Fruit fly (Drosophila melanogaster) whole organism, embryonic: Measurements from ENCODE around the gene Art4.

Experiments used
- Ada2b ChIP-seq: fragments of 200-800 bp; sonication (Bioruptor generic); IDR thresholded peaks from 2 replicates; pipeline ENCODE4 v1.3.6; 2022; ENCODE audit warnings: missing biosample characterization, missing genetic modification characterization
- Asciz ChIP-seq: fragments of 200-800 bp; sonication (Bioruptor generic); optimal IDR thresholded peaks from 2 replicates; lab custom pipeline; 2017; ENCODE audit warnings: missing biosample characterization, mild to moderate bottlenecking, missing genetic modification characterization, missing genetic modification reagents
- Atf3 ChIP-seq: fragments of 200-800 bp; sonication (Bioruptor generic); optimal IDR thresholded peaks from 3 replicates; lab custom pipeline; 2016; ENCODE audit warnings: missing biosample characterization, missing genetic modification characterization
- Awh ChIP-seq: fragments of 200-800 bp; sonication (Bioruptor generic); IDR thresholded peaks from 2 replicates; pipeline ENCODE4, ENCODE4 v1.3.6; 2022; ENCODE audit warnings: missing biosample characterization, missing genetic modification characterization
- Bgb ChIP-seq: fragments of 200-800 bp; sonication (Bioruptor generic); IDR thresholded peaks from 2 replicates; pipeline ENCODE4 v1.3.6; 2022; ENCODE audit warnings: missing biosample characterization, missing genetic modification characterization; ENCODE audit not compliant: partially characterized antibody
- CG10462 ChIP-seq: fragments of 200-800 bp; sonication (Bioruptor generic); optimal IDR thresholded peaks from 2 replicates; lab custom pipeline; 2016; ENCODE audit warnings: missing biosample characterization, missing genetic modification characterization
- CG10979 ChIP-seq: fragments of 200-800 bp; sonication (Bioruptor generic); optimal IDR thresholded peaks from 2 replicates; lab custom pipeline; 2018; ENCODE audit warnings: missing biosample characterization, mild to moderate bottlenecking, missing genetic modification characterization, moderate library complexity
- CG11247 ChIP-seq: fragments of 200-800 bp; sonication (Bioruptor generic); IDR thresholded peaks from 2 replicates; pipeline ENCODE4 v1.3.6; 2022; ENCODE audit warnings: missing biosample characterization, missing genetic modification characterization
- CG12104 ChIP-seq: fragments of 200-800 bp; sonication (Bioruptor generic); optimal IDR thresholded peaks from 3 replicates; lab custom pipeline; 2016; ENCODE audit warnings: missing biosample characterization, missing genetic modification characterization
- CG1233 ChIP-seq: fragments of 200-800 bp; sonication (Bioruptor generic); optimal IDR thresholded peaks from 4 replicates; lab custom pipeline; 2018; ENCODE audit warnings: missing biosample characterization, mild to moderate bottlenecking, missing genetic modification characterization
- CG16813 ChIP-seq: fragments of 200-800 bp; sonication (Bioruptor generic); IDR thresholded peaks from 3 replicates; pipeline ENCODE4 v1.3.6; 2022; ENCODE audit warnings: missing biosample characterization, missing genetic modification characterization; ENCODE audit not compliant: partially characterized antibody
- CG17361 ChIP-seq: fragments of 200-800 bp; sonication (Bioruptor generic); IDR thresholded peaks from 3 replicates; pipeline ENCODE4 v1.3.6; 2022; ENCODE audit warnings: missing biosample characterization, missing genetic modification characterization
- CG17612 ChIP-seq: fragments of 200-800 bp; sonication (Bioruptor generic); IDR thresholded peaks from 2 replicates; pipeline ENCODE4 v1.3.6; 2022; ENCODE audit warnings: missing biosample characterization, missing genetic modification characterization
- CG18476 ChIP-seq: fragments of 200-800 bp; sonication (Bioruptor generic); optimal IDR thresholded peaks from 2 replicates; lab custom pipeline; 2016; ENCODE audit warnings: missing biosample characterization, mild to moderate bottlenecking, missing genetic modification characterization
- CG2129 ChIP-seq: fragments of 200-800 bp; sonication (Bioruptor generic); IDR thresholded peaks from 2 replicates; pipeline ENCODE4 v1.3.6; 2022; ENCODE audit warnings: missing biosample characterization, missing genetic modification characterization; ENCODE audit not compliant: partially characterized antibody
- CG2875 ChIP-seq: fragments of 200-800 bp; sonication (Bioruptor generic); optimal IDR thresholded peaks from 2 replicates; lab custom pipeline; 2017; ENCODE audit warnings: missing biosample characterization, mild to moderate bottlenecking, missing genetic modification characterization, missing genetic modification reagents
- CG30403 ChIP-seq: fragments of 200-800 bp; sonication (Bioruptor generic); optimal IDR thresholded peaks from 3 replicates; lab custom pipeline; 2016; ENCODE audit warnings: missing biosample characterization, missing genetic modification characterization
- CG3163 ChIP-seq: fragments of 200-800 bp; sonication (Bioruptor generic); optimal IDR thresholded peaks from 3 replicates; lab custom pipeline; 2016; ENCODE audit warnings: missing biosample characterization, missing genetic modification characterization
- CG3407 ChIP-seq: fragments of 200-800 bp; sonication (Bioruptor generic); optimal IDR thresholded peaks from 2 replicates; lab custom pipeline; 2018; ENCODE audit warnings: missing biosample characterization, mild to moderate bottlenecking, missing genetic modification characterization
- CG6765 ChIP-seq: fragments of 200-800 bp; sonication (Bioruptor generic); optimal IDR thresholded peaks from 3 replicates; lab custom pipeline; 2017; ENCODE audit warnings: missing biosample characterization, mild to moderate bottlenecking, missing genetic modification characterization
- CG7372 ChIP-seq: fragments of 200-800 bp; sonication (Bioruptor generic); IDR thresholded peaks from 2 replicates; pipeline ENCODE4 v1.3.6; 2022; ENCODE audit warnings: missing biosample characterization, missing genetic modification characterization
- CG8089 ChIP-seq: fragments of 200-800 bp; sonication (Bioruptor generic); optimal IDR thresholded peaks from 3 replicates; lab custom pipeline; 2016; ENCODE audit warnings: missing biosample characterization, missing genetic modification characterization
- CrebB ChIP-seq: fragments of 200-800 bp; sonication (Bioruptor generic); optimal IDR thresholded peaks from 3 replicates; lab custom pipeline; 2018; ENCODE audit warnings: missing biosample characterization, mild to moderate bottlenecking, missing genetic modification characterization
- Deaf1 ChIP-seq: fragments of 200-800 bp; optimal IDR thresholded peaks from 3 replicates; lab custom pipeline; 2019; ENCODE audit warnings: missing biosample characterization, mild to moderate bottlenecking, missing genetic modification characterization, moderate library complexity
- E2f2 ChIP-seq: fragments of 200-800 bp; sonication (Bioruptor generic); IDR thresholded peaks from 2 replicates; pipeline ENCODE4 v1.3.6; 2022; ENCODE audit warnings: missing biosample characterization, missing genetic modification characterization
- GATAe ChIP-seq: fragments of 200-800 bp; sonication (Bioruptor generic); conservative IDR thresholded peaks from 2 replicates; pipeline ENCODE4 v1.3.6; 2022; ENCODE audit warnings: missing biosample characterization, missing genetic modification characterization
- Gug ChIP-seq: fragments of 200-800 bp; sonication (Bioruptor generic); IDR thresholded peaks from 4 replicates; pipeline ENCODE4 v1.3.6; 2022; ENCODE audit warnings: missing biosample characterization, missing genetic modification characterization
- H15 ChIP-seq: fragments of 200-800 bp; sonication (Bioruptor generic); IDR thresholded peaks from 3 replicates; pipeline ENCODE4 v1.3.6; 2022; ENCODE audit warnings: missing biosample characterization, missing genetic modification characterization
- HLH54F ChIP-seq: fragments of 200-800 bp; sonication (Bioruptor generic); optimal IDR thresholded peaks from 3 replicates; lab custom pipeline; 2016; ENCODE audit warnings: missing biosample characterization, missing genetic modification characterization
- Hr51 ChIP-seq, 2 experiments: fragments of 200-800 bp; sonication (Bioruptor generic); optimal IDR thresholded peaks; 2 replicates in 1 of 2; 3 replicates in 1 of 2; lab custom pipeline; 2016 to 2018; ENCODE audit warnings: missing biosample characterization in 2 of 2, missing genetic modification characterization in 2 of 2, mild to moderate bottlenecking in 1 of 2, moderate library complexity in 1 of 2
- NFAT ChIP-seq: fragments of 200-800 bp; sonication (Bioruptor generic); IDR thresholded peaks from 2 replicates; pipeline ENCODE4 v1.3.6; 2022; ENCODE audit warnings: missing biosample characterization, missing genetic modification characterization
- Optix ChIP-seq: fragments of 200-800 bp; sonication (Bioruptor generic); IDR thresholded peaks from 3 replicates; pipeline ENCODE4 v1.3.6; 2022; ENCODE audit warnings: missing biosample characterization, missing genetic modification characterization
- Xbp1 ChIP-seq: fragments of 200-800 bp; sonication (Bioruptor generic); optimal IDR thresholded peaks from 3 replicates; lab custom pipeline; 2016; ENCODE audit warnings: missing biosample characterization, mild to moderate bottlenecking, missing genetic modification characterization
- ap ChIP-seq: fragments of 200-800 bp; sonication (Bioruptor generic); IDR thresholded peaks from 2 replicates; pipeline ENCODE4 v1.3.6; 2022; ENCODE audit warnings: missing biosample characterization, missing genetic modification characterization
- bbx ChIP-seq: fragments of 200-800 bp; sonication (Bioruptor generic); IDR thresholded peaks from 2 replicates; pipeline ENCODE4 v1.3.6; 2022; ENCODE audit warnings: missing biosample characterization, missing genetic modification characterization; ENCODE audit not compliant: partially characterized antibody
- crp ChIP-seq, 2 experiments: fragments of 200-800 bp; sonication (Bioruptor generic); optimal IDR thresholded peaks; 2 replicates in 1 of 2; 3 replicates in 1 of 2; lab custom pipeline; 2017; ENCODE audit warnings: missing biosample characterization in 2 of 2, missing genetic modification characterization in 2 of 2, mild to moderate bottlenecking in 1 of 2, moderate library complexity in 1 of 2
- dati ChIP-seq: fragments of 200-800 bp; sonication (Bioruptor generic); IDR thresholded peaks from 2 replicates; pipeline ENCODE4 v1.3.6; 2022; ENCODE audit warnings: missing biosample characterization, missing genetic modification characterization
- en ChIP-seq: fragments of 200-800 bp; sonication (Bioruptor generic); optimal IDR thresholded peaks from 2 replicates; lab custom pipeline; 2016; ENCODE audit warnings: missing biosample characterization, missing genetic modification characterization
- fd96Cb ChIP-seq: fragments of 200-800 bp; sonication (Bioruptor generic); optimal IDR thresholded peaks from 2 replicates; lab custom pipeline; 2018; ENCODE audit warnings: missing biosample characterization, mild to moderate bottlenecking, missing genetic modification characterization, moderate library complexity
- h ChIP-seq: fragments of >200 bp; optimal IDR thresholded peaks from 2 replicates; lab custom pipeline; 2017
- lbe ChIP-seq: fragments of 200-800 bp; sonication (Bioruptor generic); optimal IDR thresholded peaks from 2 replicates; lab custom pipeline; 2016; ENCODE audit warnings: missing biosample characterization, mild to moderate bottlenecking, missing genetic modification characterization
- pan ChIP-seq, 4 experiments: fragments of >200 bp in 3 of 4; fragments of 200-800 bp in 1 of 4; sonication (Bioruptor generic) in 1 of 4; optimal IDR thresholded peaks in 3 of 4; IDR thresholded peaks in 1 of 4; 2 replicates each; pipeline versions ENCODE4 v1.3.6 to Lab custom; 2017 to 2022; ENCODE audit warnings: missing biosample characterization in 2 of 4, missing genetic modification characterization in 2 of 4, mixed read lengths in 1 of 4
- phol ChIP-seq: fragments of 200-800 bp; sonication (Bioruptor generic); optimal IDR thresholded peaks from 3 replicates; lab custom pipeline; 2018; ENCODE audit warnings: missing biosample characterization, mild to moderate bottlenecking, missing genetic modification characterization, moderate library complexity
- repo ChIP-seq: fragments of 200-800 bp; sonication (Bioruptor generic); optimal IDR thresholded peaks from 2 replicates; lab custom pipeline; 2016; ENCODE audit warnings: missing biosample characterization, missing genetic modification characterization
- sima ChIP-seq: fragments of 200-800 bp; sonication (Bioruptor generic); optimal IDR thresholded peaks from 2 replicates; lab custom pipeline; 2016; ENCODE audit warnings: missing biosample characterization, missing genetic modification characterization
- sisA ChIP-seq: fragments of 200-800 bp; sonication (Bioruptor generic); IDR thresholded peaks from 2 replicates; pipeline ENCODE4 v1.3.6; 2022; ENCODE audit warnings: missing biosample characterization, missing genetic modification characterization
- sna ChIP-seq: fragments of 200-800 bp; sonication (Bioruptor generic); IDR thresholded peaks from 2 replicates; pipeline ENCODE4 v1.3.6; 2022; ENCODE audit warnings: missing biosample characterization, missing genetic modification characterization; ENCODE audit not compliant: partially characterized antibody
- trem ChIP-seq: fragments of 200-800 bp; optimal IDR thresholded peaks from 3 replicates; lab custom pipeline; 2019; ENCODE audit warnings: missing biosample characterization, mild to moderate bottlenecking, missing genetic modification characterization, moderate library complexity
- tup ChIP-seq: fragments of 200-800 bp; sonication (Bioruptor generic); optimal IDR thresholded peaks from 2 replicates; lab custom pipeline; 2016; ENCODE audit warnings: missing biosample characterization, mild to moderate bottlenecking, missing genetic modification characterization, moderate library complexity
- twi ChIP-seq: fragments of 200-800 bp; optimal IDR thresholded peaks from 2 replicates; lab custom pipeline; 2019; ENCODE audit warnings: missing biosample characterization, mild to moderate bottlenecking, missing genetic modification characterization, moderate library complexity

The Art4 gene

DNA sequence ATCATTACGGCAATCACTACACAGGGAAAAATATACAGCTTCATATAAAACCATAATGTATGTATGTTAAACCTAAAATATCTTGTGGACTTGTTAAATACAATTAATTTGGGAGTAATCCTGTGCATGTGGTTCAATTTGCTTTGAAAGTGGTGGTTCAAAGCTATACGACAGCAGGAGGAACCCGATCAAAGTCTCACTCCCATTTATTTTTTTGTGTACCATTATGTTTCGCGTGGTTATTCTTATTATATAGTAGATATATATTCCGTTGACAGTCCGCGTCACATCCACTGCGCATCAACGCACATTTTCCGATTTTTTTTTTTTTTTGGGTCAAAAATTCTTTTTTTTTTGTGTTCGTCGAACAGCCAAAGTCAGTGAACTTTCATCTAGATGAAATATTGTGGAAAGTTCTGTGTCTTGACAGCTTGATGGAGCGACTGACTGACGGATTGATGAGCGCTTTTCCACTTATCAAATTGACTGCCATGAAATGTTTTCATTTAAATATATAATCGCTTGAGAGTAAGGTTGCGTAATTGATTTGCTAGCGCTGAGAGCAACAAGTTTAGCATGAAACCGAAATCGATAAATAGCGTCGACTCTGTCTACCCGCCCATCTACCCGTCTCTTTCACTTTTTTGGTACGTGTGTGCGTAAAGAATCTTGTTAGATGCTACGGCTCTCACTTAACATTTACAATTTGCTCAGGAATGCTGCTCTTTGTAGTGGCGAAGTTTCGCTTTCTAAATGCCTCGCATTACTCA lies 47.3 kb upstream of the Art4 start (continued):
- TF ChIP-seq bbx (GFP tag; lab: Robert Waterston, UW): no peak
- no peak for TF ChIP-seq Xbp1 (GFP tag; lab: Kevin White, UChicago)
- no peak for TF ChIP-seq CrebB
- TF ChIP-seq HLH54F: no peak
- no peak for TF ChIP-seq CG12104 (GFP tag; lab: Kevin White, UChicago)
- TF ChIP-seq CG6765 (GFP tag; lab: Kevin White, UChicago): no peak
- peak; percentile 24 for TF ChIP-seq phol (tag; lab: Kevin White, UChicago)
- no peak for TF ChIP-seq lbe
- TF ChIP-seq CG10462 (GFP tag; lab: Kevin White, UChicago): no peak
- TF ChIP-seq CG18476 (GFP tag; lab: Kevin White, UChicago): no peak
- TF ChIP-seq trem (tag; lab: Kevin White, UChicago): no peak
- no peak for TF ChIP-seq NFAT
- TF ChIP-seq Ada2b: no peak
- TF ChIP-seq CG10979 (tag; lab: Kevin White, UChicago): no peak
- no peak for TF ChIP-seq Deaf1 (tag; lab: Kevin White, UChicago)
- no peak for TF ChIP-seq ap (GFP tag; lab: Robert Waterston, UW)
- no peak for TF ChIP-seq crp (GFP tag; optimal IDR thresholded peaks at IDR 0.05; lab: Kevin White, UChicago)
- TF ChIP-seq Hr51 (GFP tag; optimal IDR thresholded peaks at IDR 0.05; lab: Kevin White, UChicago): peak in 1 of 2 experiments; percentile 47
- no peak for TF ChIP-seq Atf3 (GFP tag; lab: Kevin White, UChicago)
- TF ChIP-seq CG7372 (GFP tag; lab: Robert Waterston, UW): no peak
- TF ChIP-seq CG2875 (GFP tag; lab: Kevin White, UChicago): peak; percentile 11
- TF ChIP-seq h (lab: Kevin White, UChicago): no peak
- TF ChIP-seq en (GFP tag; lab: Kevin White, UChicago): no peak
- TF ChIP-seq H15: no peak
- no peak for TF ChIP-seq GATAe
- peak; percentile 12 for TF ChIP-seq CG30403 (GFP tag; lab: Kevin White, UChicago)
- TF ChIP-seq twi (tag; lab: Kevin White, UChicago): no peak
- no peak for TF ChIP-seq sna (GFP tag; lab: Robert Waterston, UW)
- no peak for TF ChIP-seq pan (optimal IDR thresholded peaks at IDR 0.05; lab: Kevin White, UChicago)
- TF ChIP-seq pan (GFP tag; optimal IDR thresholded peaks at IDR 0.05 in 1 of 2, IDR thresholded peaks at IDR 0.05 in 1 of 2): no peak
- TF ChIP-seq Awh (GFP tag; lab: Robert Waterston, UW): no peak; the same call in 1 of the 2 replicates
- no peak for TF ChIP-seq tup
- TF ChIP-seq CG11247 (GFP tag; lab: Robert Waterston, UW): no peak
- no peak for TF ChIP-seq CG1233 (GFP tag; lab: Kevin White, UChicago)
- TF ChIP-seq CG2129: no peak
- TF ChIP-seq sisA: no peak
- no peak for TF ChIP-seq CG3407 (GFP tag; lab: Kevin White, UChicago)
- TF ChIP-seq fd96Cb: no peak
- no peak for TF ChIP-seq CG17612 (GFP tag; lab: Robert Waterston, UW)
- TF ChIP-seq CG16813 (GFP tag; lab: Robert Waterston, UW): no peak
- no peak for TF ChIP-seq CG3163
- no peak for TF ChIP-seq CG8089 (GFP tag; lab: Kevin White, UChicago)
- TF ChIP-seq Bgb (GFP tag; lab: Robert Waterston, UW): no peak
- TF ChIP-seq E2f2 (GFP tag; lab: Robert Waterston, UW): no peak
- 0 out of 3 replicates have a peak, but pooled peaks have one; percentile 37 for TF ChIP-seq CG17361 (GFP tag; lab: Robert Waterston, UW)
- no peak for TF ChIP-seq Optix (GFP tag; lab: Robert Waterston, UW)
- TF ChIP-seq Asciz (GFP tag; lab: Kevin White, UChicago): no peak
- TF ChIP-seq sima (GFP tag; lab: Kevin White, UChicago): no peak
- TF ChIP-seq Gug (GFP tag; lab: Robert Waterston, UW): no peak
- no peak for TF ChIP-seq dati (GFP tag; lab: Robert Waterston, UW)
- TF ChIP-seq repo: no peak
